Worm (Caenorhabditis elegans) whole organism, L3 larva: ENCODE data around the gene str-27.

Experiments used
- R02D3.7 ChIP-seq: fragments of 150-350 bp; optimal IDR thresholded peaks from 2 replicates; lab custom pipeline; 2014; ENCODE audit warnings: missing biosample characterization, missing genetic modification characterization
- ZK546.5 ChIP-seq: sonication (generic microtip); optimal IDR thresholded peaks from 2 replicates; lab custom pipeline; 2017; ENCODE audit warnings: missing biosample characterization, missing genetic modification characterization
- ceh-28 ChIP-seq: fragments of 150-350 bp; optimal IDR thresholded peaks from 2 replicates; lab custom pipeline; 2014; ENCODE audit warnings: missing biosample characterization, missing genetic modification reagents, missing genetic modification characterization
- daf-12 ChIP-seq: fragments of 150-350 bp; optimal IDR thresholded peaks from 2 replicates; lab custom pipeline; 2014; ENCODE audit warnings: missing biosample characterization, missing genetic modification reagents, missing genetic modification characterization
- egl-27 ChIP-seq: sonication (generic microtip); optimal IDR thresholded peaks from 4 replicates; lab custom pipeline; 2017; ENCODE audit warnings: missing biosample characterization, missing genetic modification reagents, missing genetic modification characterization
- elt-1 ChIP-seq: fragments of 150-350 bp; optimal IDR thresholded peaks from 2 replicates; lab custom pipeline; 2014; ENCODE audit warnings: missing biosample characterization, missing genetic modification characterization
- elt-2 ChIP-seq: sonication (generic microtip); optimal IDR thresholded peaks from 2 replicates; lab custom pipeline; 2016; ENCODE audit warnings: missing genetic modification reagents, mild to moderate bottlenecking, missing genetic modification characterization, missing compliant biosample characterization
- elt-3 ChIP-seq, 3 experiments: fragments of 150-350 bp in 1 of 3; sonication (generic microtip) in 2 of 3; optimal IDR thresholded peaks; 2 replicates in 2 of 3; 4 replicates in 1 of 3; lab custom pipeline; 2014 to 2017; ENCODE audit warnings: missing biosample characterization in 3 of 3, missing genetic modification characterization in 3 of 3
- fkh-10 ChIP-seq: sonication (generic microtip); optimal IDR thresholded peaks from 2 replicates; lab custom pipeline; 2017; ENCODE audit warnings: missing biosample characterization, missing genetic modification reagents, missing genetic modification characterization
- fkh-2 ChIP-seq: fragments of 150-350 bp; optimal IDR thresholded peaks from 2 replicates; lab custom pipeline; 2014; ENCODE audit warnings: missing biosample characterization, missing genetic modification reagents, missing genetic modification characterization
- fos-1 ChIP-seq: fragments of 150-350 bp; optimal IDR thresholded peaks from 2 replicates; lab custom pipeline; 2014; ENCODE audit warnings: missing biosample characterization, missing genetic modification characterization
- lin-15B ChIP-seq: fragments of 150-350 bp; optimal IDR thresholded peaks from 2 replicates; lab custom pipeline; 2014; ENCODE audit warnings: missing biosample characterization, missing genetic modification characterization
- lsy-12 ChIP-seq: sonication (generic microtip); optimal IDR thresholded peaks from 2 replicates; lab custom pipeline; 2016; ENCODE audit warnings: mild to moderate bottlenecking, missing genetic modification characterization, missing compliant biosample characterization
- mdl-1 ChIP-seq: fragments of 150-350 bp; optimal IDR thresholded peaks from 2 replicates; lab custom pipeline; 2014; ENCODE audit warnings: missing biosample characterization, missing genetic modification characterization
- mml-1 ChIP-seq: fragments of 150-350 bp; sonication (generic microtip); optimal IDR thresholded peaks from 3 replicates; lab custom pipeline; 2014; ENCODE audit warnings: missing biosample characterization, missing genetic modification characterization
- nfya-1 ChIP-seq: sonication (generic microtip); optimal IDR thresholded peaks from 2 replicates; lab custom pipeline; 2017; ENCODE audit warnings: missing genetic modification characterization, mild to moderate bottlenecking, missing compliant biosample characterization, antibody characterized with exemption, moderate library complexity; ENCODE audit not compliant: insufficient read depth
- nhr-11 ChIP-seq: fragments of 150-350 bp; optimal IDR thresholded peaks from 2 replicates; lab custom pipeline; 2014; ENCODE audit warnings: missing biosample characterization, missing genetic modification characterization
- nhr-12 ChIP-seq: fragments of 150-350 bp; optimal IDR thresholded peaks from 2 replicates; lab custom pipeline; 2014; ENCODE audit warnings: missing biosample characterization, missing genetic modification characterization
- nhr-25 ChIP-seq: sonication (generic microtip); optimal IDR thresholded peaks from 2 replicates; lab custom pipeline; 2017; ENCODE audit warnings: missing biosample characterization, missing genetic modification characterization
- nhr-76 ChIP-seq: fragments of 150-350 bp; sonication (generic microtip); optimal IDR thresholded peaks from 5 replicates; lab custom pipeline; 2014; ENCODE audit warnings: missing biosample characterization, missing genetic modification characterization
- nhr-77 ChIP-seq: fragments of 150-350 bp; optimal IDR thresholded peaks from 2 replicates; lab custom pipeline; 2014; ENCODE audit warnings: missing biosample characterization, missing genetic modification characterization
- pqm-1 ChIP-seq: fragments of 150-350 bp; optimal IDR thresholded peaks from 2 replicates; lab custom pipeline; 2017; ENCODE audit warnings: missing biosample characterization, missing genetic modification characterization, inconsistent platforms
- sea-2 ChIP-seq: fragments of 150-350 bp; sonication (generic microtip); optimal IDR thresholded peaks from 4 replicates; lab custom pipeline; 2014; ENCODE audit warnings: missing biosample characterization, missing genetic modification reagents, missing genetic modification characterization
- tbx-2 ChIP-seq: sonication (generic microtip); optimal IDR thresholded peaks from 2 replicates; lab custom pipeline; 2016; ENCODE audit warnings: mild to moderate bottlenecking, missing genetic modification characterization, missing compliant biosample characterization
- unc-62 ChIP-seq: fragments of 150-350 bp; sonication (generic microtip); optimal IDR thresholded peaks from 4 replicates; lab custom pipeline; 2014; ENCODE audit warnings: missing biosample characterization, missing genetic modification reagents, missing genetic modification characterization
- ztf-11 ChIP-seq: fragments of 150-350 bp; optimal IDR thresholded peaks from 2 replicates; lab custom pipeline; 2014; ENCODE audit warnings: missing biosample characterization, missing genetic modification characterization

Gene str-27

ce11 chrV:15693682-15694081 is 41.9 kb downstream of the str-27 start, which contains the start of gene nhr-198:
nhr-198 (plus strand) TSS chrV:15693994.
- TF ChIP-seq mdl-1 (tag; lab: Kevin White, UChicago): no peak
- TF ChIP-seq elt-2 (tag; lab: Kevin White, UChicago): no peak
- no peak for TF ChIP-seq nhr-12
- TF ChIP-seq pqm-1 (tag; lab: Kevin White, UChicago): no peak
- no peak for TF ChIP-seq elt-3 (tag; optimal IDR thresholded peaks at IDR 0.05; lab: Kevin White, UChicago)
- no peak for TF ChIP-seq nhr-76 (tag; lab: Kevin White, UChicago)
- no peak for TF ChIP-seq elt-1 (tag; lab: Kevin White, UChicago)

- TF ChIP-seq fkh-10 (GFP tag; lab: Kevin White, UChicago): no peak
- TF ChIP-seq sea-2 (GFP tag; lab: Kevin White, UChicago): no peak
- TF ChIP-seq ztf-11: no peak
- no peak for TF ChIP-seq ZK546.5 (tag; lab: Kevin White, UChicago)
- TF ChIP-seq ceh-28 (tag; lab: Kevin White, UChicago): no peak
- TF ChIP-seq lin-15B (tag; lab: Kevin White, UChicago): no peak
Observed at ce11 chrV:15689952-15690351, 45.7 kb downstream of the str-27 start, which contains the start of gene nhr-268. nhr-268 (plus strand) TSS chrV:15690252.

DNA sequence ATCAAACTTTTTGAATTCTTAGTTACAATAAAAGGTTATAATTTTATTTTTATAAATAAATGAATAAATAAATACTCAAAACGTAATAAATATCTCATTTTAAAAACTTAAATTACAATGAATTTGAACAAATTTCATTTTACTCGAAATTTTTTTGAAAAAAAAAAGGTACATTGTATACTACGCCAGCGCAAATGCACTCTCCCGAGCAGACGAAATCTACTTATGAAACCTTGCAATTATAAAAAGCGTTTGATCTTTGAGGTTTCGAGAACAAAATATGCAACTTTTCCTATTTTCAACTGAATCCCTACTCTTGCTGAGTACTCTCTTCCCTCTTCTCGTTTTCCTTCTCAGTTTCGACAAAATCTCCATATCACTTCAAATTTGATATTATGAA is 48.0 kb downstream of the str-27 start, which contains the start of gene nhr-197:
Gene nhr-197 (plus strand): TSS at position 301 of the 400 bp plus-strand sequence.
- TF ChIP-seq nhr-11 (tag; lab: Kevin White, UChicago): no peak
- TF ChIP-seq egl-27 (tag; lab: Kevin White, UChicago): no peak
- TF ChIP-seq nhr-25: no peak
- TF ChIP-seq nhr-76 (tag; lab: Kevin White, UChicago): no peak
- no peak for TF ChIP-seq fos-1 (tag; lab: Kevin White, UChicago)
- no peak for TF ChIP-seq R02D3.7 (tag; lab: Kevin White, UChicago)
- no peak for TF ChIP-seq tbx-2 (tag; lab: Kevin White, UChicago)
- TF ChIP-seq unc-62 (GFP tag; lab: Kevin White, UChicago): no peak

DNA sequence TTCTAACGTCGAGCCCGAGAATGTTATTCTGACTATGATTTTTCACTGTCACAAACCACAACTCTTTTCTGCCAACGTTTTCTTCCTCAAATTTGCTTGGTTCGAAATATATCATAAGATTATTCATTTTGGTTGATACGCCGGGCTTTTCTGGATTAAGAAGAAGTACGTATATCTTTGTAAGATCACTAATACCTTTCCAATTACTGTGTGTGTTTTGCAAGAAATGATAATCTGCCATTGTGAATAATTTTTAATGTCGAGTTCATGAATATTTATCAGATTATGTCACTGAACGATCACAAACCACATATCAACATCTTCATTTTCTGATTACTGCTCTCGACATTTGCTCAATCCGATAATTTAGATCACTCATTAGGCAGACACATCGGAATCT is 50.0 kb downstream of the str-27 start, which contains the start of gene nhr-196:
Gene nhr-196 (plus strand): TSS at position 118 of the 400 bp plus-strand sequence.
- no peak for TF ChIP-seq elt-1 (tag; lab: Kevin White, UChicago)
- no peak for TF ChIP-seq daf-12 (tag; lab: Kevin White, UChicago)
- TF ChIP-seq nhr-25: no peak
- TF ChIP-seq sea-2 (GFP tag; lab: Kevin White, UChicago): no peak
- no peak for TF ChIP-seq nfya-1 (tag; lab: Kevin White, UChicago)
- TF ChIP-seq nhr-11 (tag; lab: Kevin White, UChicago): no peak
- TF ChIP-seq lsy-12 (tag; lab: Kevin White, UChicago): no peak
- no peak for TF ChIP-seq lin-15B (tag; lab: Kevin White, UChicago)
- no peak for TF ChIP-seq R02D3.7 (tag; lab: Kevin White, UChicago)
- TF ChIP-seq egl-27 (tag; lab: Kevin White, UChicago): no peak
- no peak for TF ChIP-seq nhr-77 (tag; lab: Kevin White, UChicago)
- TF ChIP-seq mml-1: no peak
- TF ChIP-seq fkh-2 (tag; lab: Kevin White, UChicago): no peak
- no peak for TF ChIP-seq mdl-1 (tag; lab: Kevin White, UChicago)
- no peak for TF ChIP-seq nhr-76 (tag; lab: Kevin White, UChicago)
- TF ChIP-seq pqm-1 (tag; lab: Kevin White, UChicago): no peak
- TF ChIP-seq ztf-11: no peak
- TF ChIP-seq, all 47 proteins: peak for 0
